Worm (Caenorhabditis elegans) whole organism, L1 larva: ENCODE data around the gene fbxa-114.

ENCODE experiments used
- C04F5.9 ChIP-seq: sonication (generic microtip); optimal IDR thresholded peaks from 2 replicates; lab custom pipeline; 2016; ENCODE audit warnings: missing genetic modification characterization, missing compliant biosample characterization
- C16A3.4 ChIP-seq: fragments of 150-350 bp; optimal IDR thresholded peaks from 2 replicates; lab custom pipeline; 2014; ENCODE audit warnings: missing biosample characterization, missing genetic modification characterization
- blmp-1 ChIP-seq: fragments of 150-350 bp; optimal IDR thresholded peaks from 2 replicates; lab custom pipeline; 2014; ENCODE audit warnings: missing biosample characterization, missing genetic modification characterization
- efl-1 ChIP-seq, 4 experiments: fragments of 150-350 bp; optimal IDR thresholded peaks in 3 of 4; peaks in 1 of 4; 1 replicate in 1 of 4; 2 replicates in 3 of 4; lab custom pipeline; 2014; ENCODE audit warnings: missing biosample characterization in 2 of 4, missing genetic modification characterization in 2 of 4, missing genetic modification reagents in 2 of 4
- efl-3 ChIP-seq: fragments of 200-800 bp; sonication (Bioruptor generic); optimal IDR thresholded peaks from 2 replicates; lab custom pipeline; 2018; ENCODE audit warnings: mild to moderate bottlenecking, missing genetic modification characterization, missing compliant biosample characterization
- ets-5 ChIP-seq: fragments of 200-800 bp; sonication (Bioruptor generic); IDR thresholded peaks from 2 replicates; pipeline ENCODE4 v1.3.6; 2022; ENCODE audit warnings: missing genetic modification characterization, missing compliant biosample characterization
- fkh-4 ChIP-seq: sonication (generic microtip); optimal IDR thresholded peaks from 2 replicates; lab custom pipeline; 2016; ENCODE audit warnings: missing compliant biosample characterization, missing genetic modification characterization, borderline replicate concordance
- grh-1 ChIP-seq: fragments of 200-800 bp; sonication (Bioruptor generic); IDR thresholded peaks from 2 replicates; pipeline ENCODE4 v1.3.6; 2022; ENCODE audit warnings: missing genetic modification reagents, missing genetic modification characterization, missing compliant biosample characterization
- hpl-2 ChIP-seq: fragments of 150-350 bp; optimal IDR thresholded peaks from 2 replicates; lab custom pipeline; 2014; ENCODE audit warnings: missing biosample characterization, missing genetic modification reagents, missing genetic modification characterization
- irx-1 ChIP-seq: sonication (generic microtip); optimal IDR thresholded peaks from 2 replicates; lab custom pipeline; 2016; ENCODE audit warnings: missing genetic modification characterization, missing compliant biosample characterization
- isw-1 ChIP-seq: fragments of 200-800 bp; sonication (Bioruptor generic); IDR thresholded peaks from 2 replicates; pipeline ENCODE4 v1.3.6; 2022; ENCODE audit warnings: missing genetic modification characterization, missing compliant biosample characterization
- jun-1 ChIP-seq: fragments of 150-350 bp; optimal IDR thresholded peaks from 2 replicates; lab custom pipeline; 2014; ENCODE audit warnings: missing biosample characterization, missing genetic modification reagents, missing genetic modification characterization
- lin-13 ChIP-seq: fragments of 150-350 bp; optimal IDR thresholded peaks from 2 replicates; lab custom pipeline; 2014; ENCODE audit warnings: missing biosample characterization, missing genetic modification reagents, missing genetic modification characterization
- lin-14 ChIP-seq: fragments of 200-800 bp; sonication (Bioruptor generic); optimal IDR thresholded peaks from 2 replicates; lab custom pipeline; 2018; ENCODE audit warnings: mild to moderate bottlenecking, missing genetic modification characterization, moderate library complexity, missing compliant biosample characterization
- lin-15B ChIP-seq: fragments of 150-350 bp; sonication (generic microtip); optimal IDR thresholded peaks from 3 replicates; lab custom pipeline; 2014; ENCODE audit warnings: missing biosample characterization, missing genetic modification characterization
- mep-1 ChIP-seq: fragments of 150-350 bp; optimal IDR thresholded peaks from 2 replicates; lab custom pipeline; 2014; ENCODE audit warnings: missing biosample characterization, missing genetic modification characterization
- nhr-11 ChIP-seq: fragments of 150-350 bp; optimal IDR thresholded peaks from 2 replicates; lab custom pipeline; 2014; ENCODE audit warnings: missing biosample characterization, missing genetic modification characterization
- nhr-77 ChIP-seq: fragments of 150-350 bp; optimal IDR thresholded peaks from 2 replicates; lab custom pipeline; 2014; ENCODE audit warnings: missing biosample characterization, missing genetic modification characterization
- nhr-84 ChIP-seq: sonication (generic microtip); optimal IDR thresholded peaks from 2 replicates; lab custom pipeline; 2017; ENCODE audit warnings: missing biosample characterization, missing genetic modification characterization
- nhr-85 ChIP-seq: sonication (generic microtip); peaks from one replicate; lab custom pipeline; 2016; ENCODE audit warnings: missing genetic modification characterization, inconsistent platforms, missing compliant biosample characterization
- pag-3 ChIP-seq: sonication (generic microtip); optimal IDR thresholded peaks from 2 replicates; lab custom pipeline; 2017; ENCODE audit warnings: missing genetic modification characterization, mild to moderate bottlenecking, missing compliant biosample characterization, antibody characterized with exemption, borderline replicate concordance; ENCODE audit not compliant: insufficient read depth
- rnt-1 ChIP-seq: sonication (generic microtip); optimal IDR thresholded peaks from 2 replicates; lab custom pipeline; 2016; ENCODE audit warnings: mild to moderate bottlenecking, missing genetic modification characterization, moderate library complexity, missing compliant biosample characterization
- snpc-4 ChIP-seq: fragments of 150-350 bp; optimal IDR thresholded peaks from 2 replicates; lab custom pipeline; 2014; ENCODE audit warnings: missing biosample characterization, missing genetic modification characterization
- swsn-7 ChIP-seq: sonication (generic microtip); optimal IDR thresholded peaks from 2 replicates; lab custom pipeline; 2016; ENCODE audit warnings: missing genetic modification characterization, missing compliant biosample characterization
- unc-62 ChIP-seq: fragments of 150-350 bp; optimal IDR thresholded peaks from 2 replicates; lab custom pipeline; 2014; ENCODE audit warnings: missing biosample characterization, missing genetic modification reagents, missing genetic modification characterization
- unc-86 ChIP-seq: sonication (generic microtip); optimal IDR thresholded peaks from 2 replicates; lab custom pipeline; 2016; ENCODE audit warnings: missing genetic modification characterization, missing compliant biosample characterization
- vab-15 ChIP-seq: sonication (generic microtip); optimal IDR thresholded peaks from 2 replicates; lab custom pipeline; 2017; ENCODE audit warnings: missing genotype, mild to moderate bottlenecking, missing genetic modification characterization, missing compliant biosample characterization
- xbp-1 ChIP-seq: sonication (generic microtip); optimal IDR thresholded peaks from 2 replicates; lab custom pipeline; 2016; ENCODE audit warnings: missing genetic modification characterization, missing compliant biosample characterization
- ztf-11 ChIP-seq, 2 experiments: sonication (generic microtip); optimal IDR thresholded peaks; 2 replicates each; lab custom pipeline; 2016 to 2017; ENCODE audit warnings: missing genetic modification characterization in 2 of 2, missing biosample characterization in 1 of 2, missing compliant biosample characterization in 1 of 2

Gene fbxa-114

DNA sequence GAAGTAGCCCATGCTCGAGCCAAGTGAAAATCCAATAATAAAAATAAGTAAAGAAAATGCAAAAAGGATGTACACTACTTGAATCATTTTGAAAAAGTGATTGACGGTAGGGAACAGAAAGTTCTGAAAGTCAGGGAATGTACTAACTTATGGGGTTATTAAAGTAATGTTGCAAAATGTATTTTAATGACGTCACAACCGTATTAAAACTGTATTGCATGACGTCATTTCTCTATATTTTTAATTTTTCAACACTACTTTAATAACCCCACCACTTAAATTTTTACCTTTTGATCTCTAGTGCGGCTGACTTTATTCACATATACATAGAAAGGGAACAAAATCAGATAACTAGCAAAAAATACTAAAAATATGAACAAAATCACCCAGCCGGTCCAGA, 19.1 kb upstream of the fbxa-114 start:
- TF ChIP-seq blmp-1 (tag; lab: Kevin White, UChicago), result no peak
- TF ChIP-seq efl-3, result no peak
- no peak for TF ChIP-seq hpl-2 (GFP tag; lab: Kevin White, UChicago)
- TF ChIP-seq C16A3.4, result no peak
- TF ChIP-seq irx-1 (tag; lab: Kevin White, UChicago), result no peak
- TF ChIP-seq nhr-77 (tag; lab: Kevin White, UChicago), result no peak

DNA sequence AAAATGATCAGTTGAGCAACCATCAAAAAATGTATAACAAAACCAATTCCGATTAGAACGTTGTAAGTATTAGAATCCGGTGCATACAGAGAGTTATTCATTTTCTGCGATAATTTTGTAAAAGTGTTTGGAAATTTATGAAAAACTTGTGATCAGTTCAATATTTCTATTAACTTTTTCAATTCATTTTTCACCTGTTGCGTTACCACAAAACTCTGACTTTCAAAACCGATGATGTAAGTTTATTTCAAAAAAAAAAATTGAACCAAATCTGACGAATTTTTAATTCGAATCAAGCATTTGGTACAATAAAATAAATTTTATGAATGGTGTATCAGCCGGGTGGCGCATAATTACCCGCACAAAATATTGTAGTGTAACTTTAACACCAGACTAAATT, 14.8 kb upstream of the fbxa-114 start, which contains the start of gene srz-16:
Gene srz-16 (minus strand): TSS at position 101 of the 400 bp plus-strand sequence.
- no peak for TF ChIP-seq ets-5 (GFP tag; lab: Robert Waterston, UW)
- no peak for TF ChIP-seq unc-62 (GFP tag; lab: Kevin White, UChicago)
- no peak for TF ChIP-seq irx-1 (tag; lab: Kevin White, UChicago)
- TF ChIP-seq nhr-77 (tag; lab: Kevin White, UChicago), result no peak
- no peak for TF ChIP-seq pag-3 (tag; lab: Kevin White, UChicago)

DNA sequence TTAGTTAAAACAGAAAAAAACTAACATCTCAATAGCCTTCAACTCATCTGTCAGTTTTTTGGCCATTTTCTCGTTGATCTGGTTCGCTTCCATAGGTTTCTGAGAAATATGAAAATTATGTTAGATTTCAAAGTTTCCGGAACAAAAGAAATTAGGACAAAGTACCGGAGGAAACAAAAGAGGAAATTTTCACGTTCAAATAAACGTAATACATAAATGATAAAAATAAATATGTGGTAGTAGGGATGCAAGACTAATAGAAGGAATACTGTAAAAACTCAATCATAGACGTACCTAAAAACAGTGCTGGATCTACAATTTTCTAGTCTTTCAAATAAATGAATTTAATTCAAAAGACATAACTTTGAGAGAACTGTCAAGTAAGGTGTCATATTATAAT, 12.6 kb upstream of the fbxa-114 start, which contains the start of gene fbxa-116:
Gene fbxa-116 (minus strand): TSS at position 101 of the 400 bp plus-strand sequence.
- TF ChIP-seq efl-1 (optimal IDR thresholded peaks at IDR 0.05; lab: Kevin White, UChicago), result no peak
- TF ChIP-seq efl-1 (GFP tag; optimal IDR thresholded peaks at IDR 0.05 in 1 of 2; lab: Kevin White, UChicago), result no peak
- no peak for TF ChIP-seq grh-1 (GFP tag; lab: Robert Waterston, UW)
- no peak for TF ChIP-seq fkh-4 (tag; lab: Kevin White, UChicago)
- no peak for TF ChIP-seq nhr-84
- TF ChIP-seq jun-1, result no peak
- no peak for TF ChIP-seq swsn-7 (tag; lab: Kevin White, UChicago)
- TF ChIP-seq rnt-1 (tag; lab: Kevin White, UChicago), result no peak
- TF ChIP-seq C04F5.9, result no peak
- no peak for TF ChIP-seq snpc-4
- TF ChIP-seq nhr-11 (tag; lab: Kevin White, UChicago), result no peak
- TF ChIP-seq xbp-1 (tag; lab: Kevin White, UChicago), result no peak
- no peak for TF ChIP-seq ztf-11 (tag; optimal IDR thresholded peaks at IDR 0.05; lab: Kevin White, UChicago)
- TF ChIP-seq lin-13 (GFP tag; lab: Kevin White, UChicago), result no peak
- TF ChIP-seq lin-15B (tag; lab: Kevin White, UChicago), result no peak
- no peak for TF ChIP-seq unc-86

DNA sequence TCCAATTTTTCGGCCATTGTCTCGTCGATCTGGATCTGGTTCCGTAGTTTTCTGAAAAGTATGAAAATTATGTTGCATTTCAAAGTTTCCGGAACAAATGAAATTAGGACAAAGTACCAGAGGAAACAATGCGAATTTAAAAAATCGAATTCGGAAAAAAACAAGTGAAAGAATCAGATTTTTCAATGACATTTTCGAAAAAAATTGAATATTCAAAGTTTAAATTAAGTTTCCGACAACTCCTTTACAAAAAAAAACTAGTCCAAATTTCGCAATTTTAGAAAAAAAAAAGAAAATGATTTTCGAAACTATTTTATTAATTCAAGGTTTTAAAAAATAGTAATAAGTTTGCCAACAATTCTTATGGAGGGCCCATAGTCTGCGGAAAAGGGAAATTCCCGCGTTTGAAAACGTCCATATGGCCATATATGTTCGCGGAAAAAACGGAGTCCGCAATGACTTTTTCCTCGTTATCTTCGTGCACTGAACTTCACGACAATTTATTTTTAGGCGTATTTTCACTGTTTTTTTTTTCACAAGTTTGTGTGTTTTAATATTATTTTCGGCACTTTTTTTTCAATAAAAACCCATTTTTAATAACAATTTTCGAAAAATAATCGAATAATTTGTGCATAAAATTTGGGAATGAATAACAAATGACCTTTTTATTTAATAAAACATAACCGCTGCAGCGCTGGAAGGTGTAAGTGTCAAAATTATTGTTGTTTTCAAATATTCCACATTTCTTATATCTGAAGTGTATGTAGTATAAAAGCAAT, 9.1 kb upstream of the fbxa-114 start, which contains the start of the genes fbxa-115 and Y113G7B.27:
Gene fbxa-115 (minus strand): TSS at position 51 of the 779 bp plus-strand sequence.
Gene Y113G7B.27 (plus strand): TSS at position 729 of the 779 bp plus-strand sequence.
- TF ChIP-seq nhr-85 (tag; lab: Kevin White, UChicago) (no peak), mep-1 (tag; lab: Kevin White, UChicago) (no peak), efl-1 (optimal IDR thresholded peaks at IDR 0.05; lab: Kevin White, UChicago) (no peak), efl-1 (GFP tag; optimal IDR thresholded peaks at IDR 0.05 in 1 of 2; lab: Kevin White, UChicago) (peak in 1 of 2 experiments; percentile 41), C16A3.4 (no peak), isw-1 (no peak)

DNA sequence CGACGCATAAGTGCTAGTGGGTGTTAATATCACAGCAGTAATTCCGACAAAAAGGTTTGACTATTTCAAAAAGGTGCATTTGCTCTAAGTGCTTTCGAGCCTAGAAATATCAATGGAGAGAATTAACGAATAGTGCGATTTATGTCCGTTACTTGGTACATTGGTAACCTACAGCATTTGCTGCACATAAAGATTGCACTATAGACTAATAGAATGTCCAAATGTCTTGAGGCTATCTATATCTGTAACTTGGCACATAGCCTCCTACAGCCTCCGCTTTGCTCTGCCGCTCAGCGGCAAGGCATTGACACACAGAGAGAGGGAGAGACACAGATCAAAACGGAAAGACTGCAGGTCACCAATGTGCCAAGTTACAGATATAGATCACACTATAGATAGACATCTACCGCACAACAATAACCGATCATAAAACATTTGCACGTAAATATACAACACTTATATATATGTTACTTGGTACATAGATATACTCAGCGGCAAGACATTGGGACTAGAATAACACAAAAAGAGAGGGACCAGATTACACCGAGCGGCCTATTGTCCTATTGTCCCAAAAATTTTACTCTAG, 5.9 kb upstream of the fbxa-114 start, which contains the start of the genes srh-217 and Y113G7B.28:
Gene srh-217 (minus strand): TSS at position 101 of the 586 bp plus-strand sequence.
Gene Y113G7B.28 (plus strand): TSS at position 536 of the 586 bp plus-strand sequence.
- TF ChIP-seq efl-1 (optimal IDR thresholded peaks at IDR 0.05; lab: Kevin White, UChicago), result no peak
- TF ChIP-seq efl-1 (GFP tag; optimal IDR thresholded peaks at IDR 0.05 in 1 of 2; lab: Kevin White, UChicago), result peak in 1 of 2 experiments; percentile 57
- TF ChIP-seq lin-14 (GFP tag; lab: Kevin White, UChicago), result no peak
- TF ChIP-seq vab-15 (tag; lab: Kevin White, UChicago), result no peak
